Worm (Caenorhabditis elegans) whole organism, early embryonic: ENCODE data around the gene srx-42.

Experiments
- ama-1 ChIP-seq: fragments of 150-350 bp; optimal IDR thresholded peaks from 2 replicates; lab custom pipeline; 2014
- ets-7 ChIP-seq: sonication (generic microtip); optimal IDR thresholded peaks from 2 replicates; lab custom pipeline; 2016; ENCODE audit warnings: missing genotype, missing genetic modification characterization, missing compliant biosample characterization
- flt-1 ChIP-seq: fragments of 200-800 bp; sonication (Bioruptor generic); IDR thresholded peaks from 2 replicates; pipeline ENCODE4 v1.3.6; 2022; ENCODE audit warnings: missing genetic modification characterization, missing compliant biosample characterization
- hmg-4 ChIP-seq: fragments of 200-800 bp; sonication (Bioruptor generic); optimal IDR thresholded peaks from 2 replicates; lab custom pipeline; 2018; ENCODE audit warnings: mild to moderate bottlenecking, missing genetic modification characterization, missing compliant biosample characterization
- tbx-11 ChIP-seq: fragments of 200-800 bp; sonication (Bioruptor generic); IDR thresholded peaks from 2 replicates; pipeline ENCODE4 v1.3.6; 2022; ENCODE audit warnings: missing genetic modification characterization, missing compliant biosample characterization

ce11 chrV:13899213-13899612, 21.6 kb upstream of the srx-42 start, which contains the start of gene oac-3:
- no peak for TF ChIP-seq hmg-4
- no peak for TF ChIP-seq ets-7 (tag; lab: Kevin White, UChicago)
- no peak for TF ChIP-seq ama-1 (lab: Kevin White, UChicago)
- TF ChIP-seq flt-1: no peak
- no peak for TF ChIP-seq tbx-11 (GFP tag; lab: Robert Waterston, UW)
